Fruit fly (Drosophila melanogaster) whole organism, embryonic: Measurements from ENCODE around the gene Helz.
A peak's percentile ranks its signal among the peaks of the same experiment; 100 is the strongest.

Experiments used
- Adf1 ChIP-seq: fragments of 200-800 bp; sonication (Bioruptor generic); IDR thresholded peaks from 2 replicates; pipeline ENCODE4 v1.3.6; 2022; ENCODE audit warnings: missing biosample characterization, missing genetic modification characterization
- CG12104 ChIP-seq: fragments of 200-800 bp; sonication (Bioruptor generic); optimal IDR thresholded peaks from 3 replicates; lab custom pipeline; 2016; ENCODE audit warnings: missing biosample characterization, missing genetic modification characterization
- CG12236 ChIP-seq: fragments of 200-800 bp; sonication (Bioruptor generic); optimal IDR thresholded peaks from 2 replicates; lab custom pipeline; 2016; ENCODE audit warnings: missing biosample characterization, missing genetic modification characterization
- CG12659 ChIP-seq: fragments of 200-800 bp; sonication (Bioruptor generic); optimal IDR thresholded peaks from 3 replicates; lab custom pipeline; 2017; ENCODE audit warnings: mild to moderate bottlenecking, missing biosample characterization, missing genetic modification reagents, missing genetic modification characterization
- CG1529 ChIP-seq: fragments of 200-800 bp; sonication (Bioruptor generic); optimal IDR thresholded peaks from 3 replicates; lab custom pipeline; 2018; ENCODE audit warnings: missing biosample characterization, missing genetic modification characterization
- CG1647 ChIP-seq: fragments of 200-800 bp; sonication (Bioruptor generic); optimal IDR thresholded peaks from 3 replicates; lab custom pipeline; 2016; ENCODE audit warnings: missing biosample characterization, missing genetic modification characterization
- CG18262 ChIP-seq: fragments of 200-800 bp; optimal IDR thresholded peaks from 3 replicates; lab custom pipeline; 2019; ENCODE audit warnings: missing biosample characterization, mild to moderate bottlenecking, missing genetic modification characterization, moderate library complexity
- CG1832 ChIP-seq: fragments of 200-800 bp; sonication (Bioruptor generic); optimal IDR thresholded peaks from 2 replicates; lab custom pipeline; 2017; ENCODE audit warnings: missing biosample characterization, mild to moderate bottlenecking, missing genetic modification characterization, inconsistent platforms
- CG2116 ChIP-seq: fragments of 200-800 bp; sonication (Bioruptor generic); optimal IDR thresholded peaks from 3 replicates; lab custom pipeline; 2018; ENCODE audit warnings: missing biosample characterization, mild to moderate bottlenecking, missing genetic modification characterization
- CG4730 ChIP-seq: fragments of 200-800 bp; sonication (Bioruptor generic); IDR thresholded peaks from 2 replicates; pipeline ENCODE4 v1.3.6; 2022; ENCODE audit warnings: missing biosample characterization, missing genetic modification characterization
- CG4820 ChIP-seq: fragments of 200-800 bp; sonication (Bioruptor generic); optimal IDR thresholded peaks from 3 replicates; lab custom pipeline; 2016; ENCODE audit warnings: missing biosample characterization, missing genetic modification characterization
- CG5245 ChIP-seq: fragments of 200-800 bp; sonication (Bioruptor generic); optimal IDR thresholded peaks from 3 replicates; lab custom pipeline; 2016; ENCODE audit warnings: missing biosample characterization, missing genetic modification characterization
- CG6689 ChIP-seq: fragments of 200-800 bp; sonication (Bioruptor generic); IDR thresholded peaks from 2 replicates; pipeline ENCODE4 v1.3.6; 2022; ENCODE audit warnings: missing biosample characterization, missing genetic modification characterization
- CG7928 ChIP-seq: fragments of 200-800 bp; sonication (Bioruptor generic); optimal IDR thresholded peaks from 2 replicates; lab custom pipeline; 2017; ENCODE audit warnings: missing biosample characterization, mild to moderate bottlenecking, missing genetic modification characterization
- CG7963 ChIP-seq: fragments of 200-800 bp; sonication (Bioruptor generic); IDR thresholded peaks from 3 replicates; pipeline ENCODE4 v1.3.6; 2022; ENCODE audit warnings: missing biosample characterization, missing genetic modification characterization; ENCODE audit not compliant: partially characterized antibody
- CG9876 ChIP-seq: fragments of 200-800 bp; sonication (Bioruptor generic); optimal IDR thresholded peaks from 2 replicates; lab custom pipeline; 2016; ENCODE audit warnings: missing biosample characterization, missing genetic modification characterization
- CTCF ChIP-seq: fragments of 200-800 bp; sonication (Bioruptor generic); optimal IDR thresholded peaks from 2 replicates; lab custom pipeline; 2017; ENCODE audit warnings: missing biosample characterization, mild to moderate bottlenecking, missing genetic modification characterization, moderate library complexity
- D19B ChIP-seq: fragments of 200-800 bp; sonication (Bioruptor generic); optimal IDR thresholded peaks from 2 replicates; lab custom pipeline; 2017; ENCODE audit warnings: missing biosample characterization, mild to moderate bottlenecking, missing genetic modification characterization
- E2f1 ChIP-seq: fragments of 200-800 bp; sonication (Bioruptor generic); IDR thresholded peaks from 2 replicates; pipeline ENCODE4 v1.3.6; 2022; ENCODE audit warnings: missing biosample characterization, missing genetic modification characterization
- Ets65A ChIP-seq: fragments of 200-800 bp; sonication (Bioruptor generic); peaks from one replicate; lab custom pipeline; 2016; ENCODE audit warnings: missing biosample characterization, missing genetic modification characterization
- Fer3 ChIP-seq: fragments of 200-800 bp; sonication (Bioruptor generic); optimal IDR thresholded peaks from 2 replicates; lab custom pipeline; 2018; ENCODE audit warnings: missing biosample characterization, mild to moderate bottlenecking, missing genetic modification characterization, moderate library complexity
- Lhr ChIP-seq: fragments of 200-800 bp; sonication (Bioruptor generic); optimal IDR thresholded peaks from 3 replicates; lab custom pipeline; 2017; ENCODE audit warnings: mild to moderate bottlenecking, missing biosample characterization, missing genetic modification reagents, missing genetic modification characterization
- Rfx ChIP-seq: fragments of 200-800 bp; sonication (Bioruptor generic); IDR thresholded peaks from 2 replicates; pipeline ENCODE4 v1.3.6; 2022; ENCODE audit warnings: missing biosample characterization, missing genetic modification characterization
- Rx ChIP-seq: fragments of 200-800 bp; sonication (Bioruptor generic); IDR thresholded peaks from 2 replicates; pipeline ENCODE4 v1.3.6; 2022; ENCODE audit warnings: missing biosample characterization, missing genetic modification characterization
- Spps ChIP-seq: fragments of 200-800 bp; sonication (Bioruptor generic); optimal IDR thresholded peaks from 2 replicates; lab custom pipeline; 2018; ENCODE audit warnings: missing biosample characterization, mild to moderate bottlenecking, missing genetic modification characterization
- Xbp1 ChIP-seq: fragments of 200-800 bp; sonication (Bioruptor generic); optimal IDR thresholded peaks from 3 replicates; lab custom pipeline; 2016; ENCODE audit warnings: missing biosample characterization, mild to moderate bottlenecking, missing genetic modification characterization
- amos ChIP-seq: fragments of 200-800 bp; sonication (Bioruptor generic); IDR thresholded peaks from 2 replicates; pipeline ENCODE4 v1.3.6; 2022; ENCODE audit warnings: missing biosample characterization, missing genetic modification characterization; ENCODE audit not compliant: partially characterized antibody
- ash1 ChIP-seq: fragments of 200-800 bp; sonication (Bioruptor generic); optimal IDR thresholded peaks from 2 replicates; lab custom pipeline; 2018; ENCODE audit warnings: missing biosample characterization, mild to moderate bottlenecking, missing genetic modification characterization
- bsh ChIP-seq, 2 experiments: fragments of 200-800 bp; sonication (Bioruptor generic); optimal IDR thresholded peaks; 2 replicates each; lab custom pipeline; 2017 to 2018; ENCODE audit warnings: mild to moderate bottlenecking in 2 of 2, missing biosample characterization in 2 of 2, missing genetic modification characterization in 2 of 2, moderate library complexity in 1 of 2
- ci ChIP-seq: fragments of 200-800 bp; sonication (Bioruptor generic); IDR thresholded peaks from 3 replicates; pipeline ENCODE4 v1.3.6; 2022; ENCODE audit warnings: missing biosample characterization, missing genetic modification characterization
- crc ChIP-seq: fragments of 200-800 bp; sonication (Bioruptor generic); optimal IDR thresholded peaks from 2 replicates; lab custom pipeline; 2016; ENCODE audit warnings: missing biosample characterization, missing genetic modification characterization
- danr ChIP-seq: fragments of 200-800 bp; sonication (Bioruptor generic); IDR thresholded peaks from 2 replicates; pipeline ENCODE4 v1.3.6; 2022; ENCODE audit warnings: missing biosample characterization, missing genetic modification characterization
- dimm ChIP-seq: fragments of 200-800 bp; sonication (Bioruptor generic); IDR thresholded peaks from 2 replicates; pipeline ENCODE4 v1.3.6; 2022; ENCODE audit warnings: missing biosample characterization, missing genetic modification characterization
- dysf ChIP-seq: fragments of 200-800 bp; sonication (Bioruptor generic); IDR thresholded peaks from 3 replicates; pipeline ENCODE4 v1.3.6; 2022; ENCODE audit warnings: missing biosample characterization, missing genetic modification characterization
- en ChIP-seq: fragments of 200-800 bp; sonication (Bioruptor generic); optimal IDR thresholded peaks from 2 replicates; lab custom pipeline; 2016; ENCODE audit warnings: missing biosample characterization, missing genetic modification characterization
- fd64A ChIP-seq: fragments of 200-800 bp; sonication (Bioruptor generic); optimal IDR thresholded peaks from 3 replicates; lab custom pipeline; 2018; ENCODE audit warnings: missing biosample characterization, mild to moderate bottlenecking, missing genetic modification characterization
- fru ChIP-seq: fragments of >200 bp; optimal IDR thresholded peaks from 2 replicates; lab custom pipeline; 2017
- gce ChIP-seq: fragments of 200-800 bp; sonication (Bioruptor generic); IDR thresholded peaks from 3 replicates; pipeline ENCODE4 v1.3.6; 2022; ENCODE audit warnings: missing biosample characterization, missing genetic modification characterization
- hb ChIP-seq: fragments of 200-800 bp; sonication (Bioruptor generic); IDR thresholded peaks from 3 replicates; pipeline ENCODE4 v1.3.6; 2022; ENCODE audit warnings: missing biosample characterization, missing genetic modification characterization; ENCODE audit not compliant: partially characterized antibody
- ken ChIP-seq: fragments of 200-800 bp; sonication (Bioruptor generic); IDR thresholded peaks from 3 replicates; pipeline ENCODE4 v1.3.6; 2022; ENCODE audit warnings: missing biosample characterization, missing genetic modification characterization
- nom ChIP-seq: fragments of 200-800 bp; sonication (Bioruptor generic); optimal IDR thresholded peaks from 2 replicates; lab custom pipeline; 2017; ENCODE audit warnings: missing biosample characterization, missing genetic modification characterization, mild to moderate bottlenecking, moderate library complexity, missing genetic modification reagents
- odd ChIP-seq: fragments of 200-800 bp; sonication (Bioruptor generic); optimal IDR thresholded peaks from 2 replicates; lab custom pipeline; 2017; ENCODE audit warnings: missing biosample characterization, mild to moderate bottlenecking, missing genetic modification characterization
- onecut ChIP-seq: fragments of 200-800 bp; sonication (Bioruptor generic); IDR thresholded peaks from 2 replicates; pipeline ENCODE4 v1.3.6; 2022; ENCODE audit warnings: missing biosample characterization, missing genetic modification characterization
- pzg ChIP-seq: fragments of 200-800 bp; sonication (Bioruptor generic); optimal IDR thresholded peaks from 3 replicates; lab custom pipeline; 2018; ENCODE audit warnings: missing biosample characterization, mild to moderate bottlenecking, missing genetic modification characterization, moderate library complexity
- row ChIP-seq: fragments of 200-800 bp; sonication (Bioruptor generic); IDR thresholded peaks from 3 replicates; pipeline ENCODE4 v1.3.6; 2022; ENCODE audit warnings: missing biosample characterization, missing genetic modification characterization
- sisA ChIP-seq: fragments of 200-800 bp; sonication (Bioruptor generic); IDR thresholded peaks from 2 replicates; pipeline ENCODE4 v1.3.6; 2022; ENCODE audit warnings: missing biosample characterization, missing genetic modification characterization
- tna ChIP-seq: fragments of 200-800 bp; sonication (Bioruptor generic); IDR thresholded peaks from 2 replicates; pipeline ENCODE4 v1.3.6; 2022; ENCODE audit warnings: missing biosample characterization, missing genetic modification characterization; ENCODE audit not compliant: partially characterized antibody
- trh ChIP-seq: fragments of 200-800 bp; sonication (Bioruptor generic); optimal IDR thresholded peaks from 2 replicates; lab custom pipeline; 2016; ENCODE audit warnings: missing biosample characterization, missing genetic modification characterization
- tup ChIP-seq: fragments of 200-800 bp; sonication (Bioruptor generic); optimal IDR thresholded peaks from 2 replicates; lab custom pipeline; 2016; ENCODE audit warnings: missing biosample characterization, mild to moderate bottlenecking, missing genetic modification characterization, moderate library complexity
- vvl ChIP-seq: fragments of 200-800 bp; sonication (Bioruptor generic); IDR thresholded peaks from 2 replicates; pipeline ENCODE4 v1.3.6; 2022; ENCODE audit warnings: missing biosample characterization, missing genetic modification characterization
- zfh1 ChIP-seq: fragments of 200-800 bp; sonication (Bioruptor generic); IDR thresholded peaks from 3 replicates; pipeline ENCODE4 v1.3.6; 2022; ENCODE audit warnings: missing biosample characterization, missing genetic modification characterization

The Helz gene

dm6 chr3L:14801854-14802616 lies 12.3 kb downstream of the Helz start, which contains the start of gene NHP2 (continued):
- TF ChIP-seq crc (GFP tag; lab: Kevin White, UChicago): no peak
- peak; percentile 89 for TF ChIP-seq Lhr (GFP tag; lab: Kevin White, UChicago)
- TF ChIP-seq dimm: no peak; the same call in 1 of the 2 replicates
- peak; percentile 49 for TF ChIP-seq CG7928
- TF ChIP-seq sisA (GFP tag; lab: Robert Waterston, UW): peak; percentile 68
- TF ChIP-seq CG4730: peak; percentile 49
- TF ChIP-seq onecut (GFP tag; lab: Robert Waterston, UW): peak; percentile 80
- peak; percentile 77 for TF ChIP-seq CG6689 (GFP tag; lab: Robert Waterston, UW)
- TF ChIP-seq hb: no peak
- peak; percentile 52 for TF ChIP-seq trh (GFP tag; lab: Kevin White, UChicago)
- peak; percentile 72 for TF ChIP-seq CG2116 (GFP tag; lab: Kevin White, UChicago)
- TF ChIP-seq amos (GFP tag; lab: Robert Waterston, UW): peak; percentile 17; the same call in 1 of the 2 replicates
- TF ChIP-seq CG12659 (GFP tag; lab: Kevin White, UChicago): peak; percentile 89
- TF ChIP-seq CG1529 (GFP tag; lab: Kevin White, UChicago): no peak
- peak; percentile 57 for TF ChIP-seq Adf1 (GFP tag; lab: Robert Waterston, UW)
- TF ChIP-seq pzg: peak; percentile 94
- TF ChIP-seq zfh1 (GFP tag; lab: Robert Waterston, UW): peak; percentile 79
- TF ChIP-seq CG7963: no peak
- TF ChIP-seq ash1: no peak
- peak; percentile 78 for TF ChIP-seq CG5245 (GFP tag; lab: Kevin White, UChicago)
- TF ChIP-seq row: peak; percentile 78
- TF ChIP-seq fd64A: no peak
- peak; percentile 94 for TF ChIP-seq vvl (GFP tag; lab: Robert Waterston, UW)
- peak; percentile 93 for TF ChIP-seq ci (GFP tag; lab: Robert Waterston, UW)
- TF ChIP-seq Xbp1 (GFP tag; lab: Kevin White, UChicago): peak; percentile 87
- TF ChIP-seq CG12104 (GFP tag; lab: Kevin White, UChicago): peak; percentile 78
- no peak for TF ChIP-seq CG9876 (GFP tag; lab: Kevin White, UChicago)
- TF ChIP-seq CG1832: no peak
- TF ChIP-seq gce: peak; percentile 88
- TF ChIP-seq nom (GFP tag; lab: Kevin White, UChicago): peak; percentile 58
- TF ChIP-seq danr: peak; percentile 31; the same call in 1 of the 2 replicates
- TF ChIP-seq D19B (GFP tag; lab: Kevin White, UChicago): peak; percentile 73
- peak; percentile 70 to 84 for TF ChIP-seq bsh (GFP tag; optimal IDR thresholded peaks at IDR 0.05; lab: Kevin White, UChicago)
- TF ChIP-seq CG12236 (GFP tag; lab: Kevin White, UChicago): peak; percentile 24
- peak; percentile 33 for TF ChIP-seq en (GFP tag; lab: Kevin White, UChicago)
- no peak for TF ChIP-seq fru
- peak; percentile 90 for TF ChIP-seq Rfx (GFP tag; lab: Robert Waterston, UW)
- TF ChIP-seq odd (GFP tag; lab: Kevin White, UChicago): no peak
- 0 out of 2 replicates have a peak, but pooled peaks have one; percentile 29 for TF ChIP-seq tna
- TF ChIP-seq ken (GFP tag; lab: Robert Waterston, UW): no peak; the same call in 1 of the 3 replicates
- peak; percentile 62 for TF ChIP-seq CG4820
- TF ChIP-seq CG18262 (tag; lab: Kevin White, UChicago): peak; percentile 82
- peak; percentile 78 for TF ChIP-seq E2f1
- peak; percentile 68 for TF ChIP-seq CTCF (GFP tag; lab: Kevin White, UChicago)
- TF ChIP-seq CG1647 (GFP tag; lab: Kevin White, UChicago): peak; percentile 48
- TF ChIP-seq Rx (GFP tag; lab: Robert Waterston, UW): peak; percentile 81
- TF ChIP-seq Fer3: peak; percentile 85
- TF ChIP-seq Ets65A: peak; percentile 92
- TF ChIP-seq dysf: peak; percentile 85
- TF ChIP-seq tup (GFP tag; lab: Kevin White, UChicago): peak; percentile 63
- TF ChIP-seq Spps (tag; lab: Kevin White, UChicago): peak; percentile 67
